Worm (Caenorhabditis elegans) whole organism, young adult: ENCODE data around the gene ZK546.5.

Experiments used
- B0336.3 ChIP-seq: fragments of 200-800 bp; sonication (Bioruptor generic); IDR thresholded peaks from 2 replicates; pipeline ENCODE4 v1.3.6; 2022; ENCODE audit warnings: missing genetic modification characterization, missing compliant biosample characterization
- D2030.7 ChIP-seq: fragments of 200-800 bp; sonication (Bioruptor generic); IDR thresholded peaks from 2 replicates; pipeline ENCODE4 v1.3.6; 2022; ENCODE audit warnings: missing genetic modification reagents, missing genetic modification characterization, missing compliant biosample characterization
- F10E7.11 ChIP-seq: sonication (generic microtip); optimal IDR thresholded peaks from 2 replicates; lab custom pipeline; 2017; ENCODE audit warnings: mild to moderate bottlenecking, missing genetic modification characterization, moderate library complexity, missing compliant biosample characterization
- F37B4.10 ChIP-seq: fragments of 200-800 bp; sonication (Bioruptor generic); IDR thresholded peaks from 2 replicates; pipeline ENCODE4 v1.3.6; 2022; ENCODE audit warnings: missing genetic modification characterization, missing compliant biosample characterization
- K11D2.4 ChIP-seq: fragments of 200-800 bp; sonication (Bioruptor generic); IDR thresholded peaks from 2 replicates; pipeline ENCODE4 v1.3.6; 2022; ENCODE audit warnings: missing genetic modification reagents, missing genetic modification characterization, missing compliant biosample characterization
- K12H6.12 ChIP-seq: fragments of 200-800 bp; sonication (Bioruptor generic); optimal IDR thresholded peaks from 2 replicates; lab custom pipeline; 2018; ENCODE audit warnings: mild to moderate bottlenecking, missing genetic modification characterization, missing compliant biosample characterization
- Y56A3A.18 ChIP-seq: fragments of 200-800 bp; sonication (Bioruptor generic); IDR thresholded peaks from 2 replicates; pipeline ENCODE4 v1.3.6; 2022; ENCODE audit warnings: missing genetic modification reagents, missing genetic modification characterization, missing compliant biosample characterization
- Y79H2A.3 ChIP-seq: fragments of 200-800 bp; sonication (Bioruptor generic); conservative IDR thresholded peaks from 2 replicates; pipeline ENCODE4 v1.3.6; 2022; ENCODE audit warnings: missing genetic modification reagents, missing genetic modification characterization, missing compliant biosample characterization
- akir-1 ChIP-seq: fragments of 200-800 bp; sonication (Bioruptor generic); optimal IDR thresholded peaks from 2 replicates; lab custom pipeline; 2018; ENCODE audit warnings: mild to moderate bottlenecking, missing genetic modification characterization, moderate library complexity, missing compliant biosample characterization
- ama-1 ChIP-seq, 3 experiments: fragments of 150-350 bp in 1 of 3; sonication (generic microtip) in 2 of 3; optimal IDR thresholded peaks; 2 replicates each; lab custom pipeline; 2014 to 2018; ENCODE audit warnings: missing biosample characterization in 2 of 3, missing genetic modification characterization in 2 of 3, missing genetic modification reagents in 2 of 3
- aptf-3 ChIP-seq: fragments of 200-800 bp; sonication (Bioruptor generic); IDR thresholded peaks from 2 replicates; pipeline ENCODE4 v1.3.6; 2022; ENCODE audit warnings: missing genetic modification characterization, missing compliant biosample characterization
- attf-5 ChIP-seq: fragments of 200-800 bp; sonication (Bioruptor generic); optimal IDR thresholded peaks from 2 replicates; lab custom pipeline; 2018; ENCODE audit warnings: mild to moderate bottlenecking, missing genetic modification characterization, missing compliant biosample characterization
- cebp-1 ChIP-seq, 2 experiments: fragments of 200-800 bp in 1 of 2; sonication (Bioruptor generic) in 1 of 2; sonication (generic microtip) in 1 of 2; IDR thresholded peaks in 1 of 2; optimal IDR thresholded peaks in 1 of 2; 2 replicates each; pipeline versions ENCODE4 v1.3.6 to Lab custom; 2017 to 2022; ENCODE audit warnings: missing compliant biosample characterization in 2 of 2, missing genetic modification characterization in 2 of 2, mild to moderate bottlenecking in 1 of 2, missing genetic modification reagents in 1 of 2, moderate library complexity in 1 of 2
- ceh-27 ChIP-seq: fragments of 200-800 bp; sonication (Bioruptor generic); optimal IDR thresholded peaks from 2 replicates; lab custom pipeline; 2018; ENCODE audit warnings: mild to moderate bottlenecking, missing genetic modification characterization, moderate library complexity, missing compliant biosample characterization
- ceh-91 ChIP-seq: fragments of 200-800 bp; sonication (Bioruptor generic); IDR thresholded peaks from 2 replicates; pipeline ENCODE4 v1.3.6; 2022; ENCODE audit warnings: missing genetic modification reagents, missing genetic modification characterization, missing compliant biosample characterization
- dpff-1 ChIP-seq: sonication (generic microtip); optimal IDR thresholded peaks from 2 replicates; lab custom pipeline; 2017; ENCODE audit warnings: mild to moderate bottlenecking, missing genetic modification characterization, missing compliant biosample characterization
- efl-1 ChIP-seq: fragments of 150-350 bp; optimal IDR thresholded peaks from 2 replicates; lab custom pipeline; 2014; ENCODE audit warnings: missing biosample characterization, missing genetic modification reagents, missing genetic modification characterization
- egl-44 ChIP-seq: fragments of 200-800 bp; sonication (Bioruptor generic); IDR thresholded peaks from 2 replicates; pipeline ENCODE4 v1.3.6; 2022; ENCODE audit warnings: missing genetic modification reagents, missing genetic modification characterization, missing compliant biosample characterization
- egrh-3 ChIP-seq: fragments of 200-800 bp; sonication (Bioruptor generic); IDR thresholded peaks from 2 replicates; pipeline ENCODE4 v1.3.6; 2022; ENCODE audit warnings: missing genetic modification reagents, missing genetic modification characterization, missing compliant biosample characterization
- fkh-3 ChIP-seq: sonication (generic microtip); optimal IDR thresholded peaks from 2 replicates; lab custom pipeline; 2016; ENCODE audit warnings: mild to moderate bottlenecking, missing genetic modification characterization, missing compliant biosample characterization
- hmg-1.2 ChIP-seq: fragments of 200-800 bp; sonication (Bioruptor generic); IDR thresholded peaks from 2 replicates; pipeline ENCODE4 v1.3.6; 2022; ENCODE audit warnings: missing genetic modification reagents, missing genetic modification characterization, missing compliant biosample characterization
- hrde-1 ChIP-seq: sonication (generic microtip); optimal IDR thresholded peaks from 2 replicates; lab custom pipeline; 2016; ENCODE audit warnings: missing genetic modification characterization, mild to moderate bottlenecking, missing compliant biosample characterization, moderate library complexity, missing genotype, missing genetic modification reagents, borderline replicate concordance
- lin-40 ChIP-seq: sonication (generic microtip); optimal IDR thresholded peaks from 2 replicates; lab custom pipeline; 2016; ENCODE audit warnings: missing genetic modification characterization, mild to moderate bottlenecking, missing compliant biosample characterization, missing genotype, missing genetic modification reagents
- lin-54 ChIP-seq: fragments of 200-800 bp; sonication (Bioruptor generic); optimal IDR thresholded peaks from 2 replicates; lab custom pipeline; 2018; ENCODE audit warnings: mild to moderate bottlenecking, missing genetic modification characterization, missing compliant biosample characterization
- lsl-1 ChIP-seq: fragments of 200-800 bp; sonication (Bioruptor generic); optimal IDR thresholded peaks from 2 replicates; lab custom pipeline; 2018; ENCODE audit warnings: mild to moderate bottlenecking, missing genetic modification characterization, moderate library complexity, missing compliant biosample characterization
- lsy-27 ChIP-seq: sonication (generic microtip); optimal IDR thresholded peaks from 2 replicates; lab custom pipeline; 2017; ENCODE audit warnings: missing genetic modification characterization, mild to moderate bottlenecking, missing compliant biosample characterization, antibody characterized with exemption, missing genotype, borderline replicate concordance; ENCODE audit not compliant: insufficient read depth
- madf-6 ChIP-seq: fragments of 200-800 bp; sonication (Bioruptor generic); IDR thresholded peaks from 2 replicates; pipeline ENCODE4 v1.3.6; 2022; ENCODE audit warnings: missing genetic modification reagents, missing genetic modification characterization, missing compliant biosample characterization
- madf-8 ChIP-seq: fragments of 200-800 bp; sonication (Bioruptor generic); conservative IDR thresholded peaks from 2 replicates; pipeline ENCODE4 v1.3.6; 2022; ENCODE audit warnings: missing genetic modification reagents, missing genetic modification characterization, missing compliant biosample characterization
- mcd-1 ChIP-seq: fragments of 200-800 bp; sonication (Bioruptor generic); IDR thresholded peaks from 2 replicates; pipeline ENCODE4 v1.3.6; 2022; ENCODE audit warnings: missing genetic modification reagents, missing genetic modification characterization, missing compliant biosample characterization
- mes-4 ChIP-seq: sonication (generic microtip); optimal IDR thresholded peaks from 2 replicates; lab custom pipeline; 2016; ENCODE audit warnings: missing genotype, missing genetic modification characterization, missing compliant biosample characterization
- nfya-1 ChIP-seq: sonication (generic microtip); optimal IDR thresholded peaks from 2 replicates; lab custom pipeline; 2017; ENCODE audit warnings: antibody characterized with exemption, missing compliant biosample characterization, missing genetic modification characterization, borderline replicate concordance; ENCODE audit not compliant: insufficient read depth
- nfyb-1 ChIP-seq: fragments of 200-800 bp; sonication (Bioruptor generic); IDR thresholded peaks from 2 replicates; pipeline ENCODE4 v1.3.6; 2022; ENCODE audit warnings: missing genetic modification reagents, missing genetic modification characterization, missing compliant biosample characterization
- nhr-179 ChIP-seq: sonication (generic microtip); optimal IDR thresholded peaks from 2 replicates; lab custom pipeline; 2016; ENCODE audit warnings: mild to moderate bottlenecking, missing genetic modification characterization, missing compliant biosample characterization
- pbrm-1 ChIP-seq: fragments of 200-800 bp; sonication (Bioruptor generic); IDR thresholded peaks from 2 replicates; pipeline ENCODE4 v1.3.6; 2022; ENCODE audit warnings: missing genetic modification reagents, missing genetic modification characterization, missing compliant biosample characterization
- pha-4 ChIP-seq: fragments of 150-350 bp; sonication (generic microtip); optimal IDR thresholded peaks from 2 replicates; lab custom pipeline; 2014; ENCODE audit warnings: missing biosample characterization, missing genetic modification reagents, missing genetic modification characterization
- rcor-1 ChIP-seq: fragments of 200-800 bp; sonication (Bioruptor generic); IDR thresholded peaks from 2 replicates; pipeline ENCODE4 v1.3.6; 2022; ENCODE audit warnings: missing genetic modification reagents, missing genetic modification characterization, missing compliant biosample characterization
- rec-8 ChIP-seq, 2 experiments: sonication (generic microtip); optimal IDR thresholded peaks; 2 replicates each; lab custom pipeline; 2016; ENCODE audit warnings: mild to moderate bottlenecking in 2 of 2, missing genetic modification characterization in 2 of 2, missing genetic modification reagents in 2 of 2, missing genotype in 2 of 2, missing biosample characterization in 1 of 2, missing compliant biosample characterization in 1 of 2, moderate library complexity in 1 of 2
- repo-1 ChIP-seq: sonication (generic microtip); optimal IDR thresholded peaks from 2 replicates; lab custom pipeline; 2017; ENCODE audit warnings: mild to moderate bottlenecking, missing genetic modification characterization, missing compliant biosample characterization
- sea-2 ChIP-seq: fragments of 200-800 bp; sonication (Bioruptor generic); IDR thresholded peaks from 2 replicates; pipeline ENCODE4 v1.3.6; 2022; ENCODE audit warnings: missing genetic modification characterization, missing compliant biosample characterization
- sptf-2 ChIP-seq: fragments of 200-800 bp; sonication (Bioruptor generic); optimal IDR thresholded peaks from 2 replicates; lab custom pipeline; 2018; ENCODE audit warnings: mild to moderate bottlenecking, missing genetic modification characterization, missing compliant biosample characterization
- tbx-9 ChIP-seq: sonication (generic microtip); optimal IDR thresholded peaks from 2 replicates; lab custom pipeline; 2016; ENCODE audit warnings: borderline replicate concordance, missing genetic modification characterization, inconsistent platforms, missing compliant biosample characterization
- xnd-1 ChIP-seq: sonication (generic microtip); optimal IDR thresholded peaks from 2 replicates; lab custom pipeline; 2016; ENCODE audit warnings: missing genotype, missing genetic modification reagents, missing genetic modification characterization, missing compliant biosample characterization
- zfh-2 ChIP-seq: fragments of 200-800 bp; sonication (Bioruptor generic); conservative IDR thresholded peaks from 2 replicates; pipeline ENCODE4 v1.3.6; 2022; ENCODE audit warnings: missing genetic modification reagents, missing genetic modification characterization, missing compliant biosample characterization
- ztf-26 ChIP-seq: sonication (generic microtip); optimal IDR thresholded peaks from 2 replicates; lab custom pipeline; 2017; ENCODE audit warnings: missing genetic modification characterization, missing compliant biosample characterization

The ZK546.5 gene

ce11 chrII:4905883-4906282 lies 29.7 kb upstream of the ZK546.5 start:
- no peak for TF ChIP-seq pbrm-1
- no peak for TF ChIP-seq sptf-2 (GFP tag; lab: Kevin White, UChicago)
- no peak for TF ChIP-seq egrh-3 (GFP tag; lab: Robert Waterston, UW)
- TF ChIP-seq akir-1 (GFP tag; lab: Kevin White, UChicago) = no peak
- TF ChIP-seq aptf-3 (GFP tag; lab: Robert Waterston, UW) = no peak
- no peak for TF ChIP-seq Y56A3A.18 (GFP tag; lab: Robert Waterston, UW)
- TF ChIP-seq egl-44 (GFP tag; lab: Robert Waterston, UW) = no peak
- TF ChIP-seq xnd-1 = no peak
- no peak for TF ChIP-seq ama-1 (optimal IDR thresholded peaks at IDR 0.05; lab: Kevin White, UChicago)
- no peak for TF ChIP-seq ama-1 (GFP tag; optimal IDR thresholded peaks at IDR 0.05; lab: Kevin White, UChicago)
- TF ChIP-seq Y79H2A.3 = no peak
- TF ChIP-seq F37B4.10 = no peak

- no peak for TF ChIP-seq rec-8 (tag; optimal IDR thresholded peaks at IDR 0.05; lab: Kevin White, UChicago)
- TF ChIP-seq cebp-1 (GFP tag; IDR thresholded peaks at IDR 0.05; lab: Robert Waterston, UW) = no peak
- TF ChIP-seq cebp-1 (tag; optimal IDR thresholded peaks at IDR 0.05; lab: Kevin White, UChicago) = peak; percentile 20
- 0 out of 2 replicates have a peak, but pooled peaks have one; percentile 9 for TF ChIP-seq K11D2.4 (GFP tag; lab: Robert Waterston, UW)
- TF ChIP-seq lin-40 (tag; lab: Kevin White, UChicago) = peak; percentile 24
- TF ChIP-seq zfh-2 (GFP tag; lab: Robert Waterston, UW) = 0 out of 2 replicates have a peak, but pooled peaks have one; percentile 35
- TF ChIP-seq attf-5 (GFP tag; lab: Kevin White, UChicago) = peak; percentile 22
- no peak for TF ChIP-seq nfyb-1
- TF ChIP-seq repo-1 (tag; lab: Kevin White, UChicago) = no peak
- peak; percentile 40; the same call in 1 of the 2 replicates for TF ChIP-seq hmg-1.2
- no peak for TF ChIP-seq sptf-2 (GFP tag; lab: Kevin White, UChicago)
Observed at ce11 chrII:4908160-4908559, 27.5 kb upstream of the ZK546.5 start.

- TF ChIP-seq nhr-179 = no peak
- TF ChIP-seq fkh-3 (tag; lab: Kevin White, UChicago) = no peak
- 0 out of 2 replicates have a peak, but pooled peaks have one; percentile 18 for TF ChIP-seq mcd-1 (GFP tag; lab: Robert Waterston, UW)
- TF ChIP-seq pha-4 (tag; lab: Kevin White, UChicago) = no peak
- no peak for TF ChIP-seq F37B4.10
- no peak for TF ChIP-seq rec-8 (tag; optimal IDR thresholded peaks at IDR 0.05; lab: Kevin White, UChicago)
- peak; percentile 45 for TF ChIP-seq lin-54
- TF ChIP-seq sea-2 (GFP tag; lab: Robert Waterston, UW) = no peak
- TF ChIP-seq lsy-27 (tag; lab: Kevin White, UChicago) = no peak
- TF ChIP-seq ceh-27 (GFP tag; lab: Kevin White, UChicago) = no peak
- TF ChIP-seq ztf-26 (tag; lab: Kevin White, UChicago) = no peak
- TF ChIP-seq K12H6.12 (tag; lab: Kevin White, UChicago) = no peak
- TF ChIP-seq madf-6 = peak; percentile 93
- peak; percentile 27 for TF ChIP-seq efl-1
- TF ChIP-seq D2030.7 (GFP tag; lab: Robert Waterston, UW) = peak; percentile 66
- 0 out of 2 replicates have a peak, but pooled peaks have one; percentile 11 for TF ChIP-seq rcor-1 (GFP tag; lab: Robert Waterston, UW)
- 0 out of 2 replicates have a peak, but pooled peaks have one; percentile 52 for TF ChIP-seq ceh-91 (GFP tag; lab: Robert Waterston, UW)
- TF ChIP-seq lsl-1 (GFP tag; lab: Kevin White, UChicago) = peak; percentile 94
- TF ChIP-seq nfya-1 (tag; lab: Kevin White, UChicago) = no peak
- TF ChIP-seq xnd-1 = peak; percentile 90
- TF ChIP-seq mes-4 (tag; lab: Kevin White, UChicago) = no peak
- TF ChIP-seq tbx-9 = no peak
- no peak for TF ChIP-seq dpff-1 (tag; lab: Kevin White, UChicago)
- TF ChIP-seq madf-8 (GFP tag; lab: Robert Waterston, UW) = peak; percentile 87
- TF ChIP-seq F10E7.11 = no peak
- no peak for TF ChIP-seq hrde-1 (tag; lab: Kevin White, UChicago)
- TF ChIP-seq B0336.3 (GFP tag; lab: Robert Waterston, UW) = no peak
Observed at ce11 chrII:4914214-4914613, 21.4 kb upstream of the ZK546.5 start, which contains the start of gene R05F9.11. R05F9.11 (minus strand) TSS chrII:4914218.
